Worm (Caenorhabditis elegans): ENCODE results near the gene rps-27.

The rps-27 gene

DNA sequence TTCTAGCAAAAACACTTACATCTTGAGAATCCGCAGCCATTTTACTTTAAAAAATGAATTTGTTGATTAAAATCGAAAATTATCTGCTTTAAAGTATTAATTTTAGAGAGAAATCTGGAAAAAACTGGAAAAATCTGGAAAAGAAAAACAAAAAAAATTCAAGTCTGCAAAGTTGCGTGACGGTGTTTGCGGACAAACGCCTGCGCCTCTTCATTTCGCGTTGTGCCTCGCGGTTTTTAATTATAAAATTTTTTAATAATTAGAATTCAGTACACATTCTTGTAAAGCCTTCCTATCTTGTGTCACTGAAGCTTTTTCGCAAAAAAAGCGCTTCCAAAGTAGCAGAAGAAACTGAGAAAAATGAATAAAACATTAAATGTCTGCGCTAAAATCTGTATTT is 22.7 kb upstream of the rps-27 start, which contains the start of gene W03F9.1:
Gene W03F9.1 (minus strand): TSS at position 109 of the 400 bp plus-strand sequence.
- no peak for TF ChIP-seq nhr-23 (tag; optimal IDR thresholded peaks at IDR 0.05)
- no peak for TF ChIP-seq nhr-11 (tag; optimal IDR thresholded peaks at IDR 0.05)
- no peak for TF ChIP-seq R02D3.7 (tag; optimal IDR thresholded peaks at IDR 0.05)
- no peak for TF ChIP-seq lin-39 (tag; optimal IDR thresholded peaks at IDR 0.05)
- peak; percentile 69 for TF ChIP-seq sem-4 (tag; optimal IDR thresholded peaks at IDR 0.05)
- no peak for TF ChIP-seq zag-1 (tag; optimal IDR thresholded peaks at IDR 0.05)
- TF ChIP-seq ceh-82 (tag; optimal IDR thresholded peaks at IDR 0.05): no peak
- no peak for TF ChIP-seq blmp-1 (tag; optimal IDR thresholded peaks at IDR 0.05; ENCODE audit: insufficient read depth)
- TF ChIP-seq nhr-6 (tag; optimal IDR thresholded peaks at IDR 0.05): no peak
- no peak for TF ChIP-seq ama-1 (optimal IDR thresholded peaks at IDR 0.05)
- no peak for TF ChIP-seq nhr-129 (tag; optimal IDR thresholded peaks at IDR 0.05)
- peak; percentile 50 for TF ChIP-seq F13H6.1 (tag; optimal IDR thresholded peaks at IDR 0.05)
- peak; percentile 12 for TF ChIP-seq egl-27 (tag; optimal IDR thresholded peaks at IDR 0.05)
- TF ChIP-seq snpc-4 (tag; optimal IDR thresholded peaks at IDR 0.05): peak; percentile 26
- peak; percentile 40 to 81 for TF ChIP-seq lsy-2 (tag; optimal IDR thresholded peaks at IDR 0.05)
- TF ChIP-seq gmeb-1 (tag; optimal IDR thresholded peaks at IDR 0.05): peak; percentile 79
- TF ChIP-seq unc-62 (GFP tag; optimal IDR thresholded peaks at IDR 0.05): no peak
- peak; percentile 12 for TF ChIP-seq nhr-21 (tag; optimal IDR thresholded peaks at IDR 0.05)
- TF ChIP-seq ztf-4 (tag; optimal IDR thresholded peaks at IDR 0.05): no peak
- TF ChIP-seq C34F6.9 (tag; optimal IDR thresholded peaks at IDR 0.05): peak; percentile 89
- peak; percentile 68 for TF ChIP-seq sma-3 (GFP tag; optimal IDR thresholded peaks at IDR 0.05)
- TF ChIP-seq skn-1 (tag; optimal IDR thresholded peaks at IDR 0.05): no peak
- no peak for TF ChIP-seq Y55F3AM.14 (GFP tag; optimal IDR thresholded peaks at IDR 0.05)
- TF ChIP-seq alr-1 (tag; optimal IDR thresholded peaks at IDR 0.05): peak; percentile 50
- no peak for TF ChIP-seq mdl-1 (tag; optimal IDR thresholded peaks at IDR 0.05)
- TF ChIP-seq crh-2 (tag; optimal IDR thresholded peaks at IDR 0.05): peak; percentile 71
- TF ChIP-seq nhr-25 (tag; optimal IDR thresholded peaks at IDR 0.05): peak; percentile 59
- no peak for TF ChIP-seq ceh-16 (tag; optimal IDR thresholded peaks at IDR 0.05)
- TF ChIP-seq aly-2 (tag; optimal IDR thresholded peaks at IDR 0.05): no peak
- no peak for TF ChIP-seq nhr-237 (tag; optimal IDR thresholded peaks at IDR 0.05)
- TF ChIP-seq nhr-10 (tag; optimal IDR thresholded peaks at IDR 0.05): no peak
- TF ChIP-seq nhr-77 (tag; optimal IDR thresholded peaks at IDR 0.05): no peak
- TF ChIP-seq unc-39 (tag; optimal IDR thresholded peaks at IDR 0.05): no peak
- TF ChIP-seq unc-55 (GFP tag; optimal IDR thresholded peaks at IDR 0.05): peak; percentile 88
- TF ChIP-seq elt-1 (tag; optimal IDR thresholded peaks at IDR 0.05): no peak
- peak; percentile 53 for TF ChIP-seq lin-11 (tag; optimal IDR thresholded peaks at IDR 0.05)
- TF ChIP-seq sma-9 (GFP tag; optimal IDR thresholded peaks at IDR 0.05): no peak
- no peak for TF ChIP-seq sma-9 (tag; optimal IDR thresholded peaks at IDR 0.05)
- TF ChIP-seq mbf-1 (tag; optimal IDR thresholded peaks at IDR 0.05): no peak
- peak; percentile 1 for TF ChIP-seq mab-5 (tag; optimal IDR thresholded peaks at IDR 0.05)
- TF ChIP-seq ztf-1 (GFP tag; conservative IDR thresholded peaks at IDR 0.05): no peak
- TF ChIP-seq lin-13 (GFP tag; optimal IDR thresholded peaks at IDR 0.05): peak; percentile 51
- no peak for TF ChIP-seq ztf-11 (tag; optimal IDR thresholded peaks at IDR 0.05)
- peak; percentile 18 for TF ChIP-seq fos-1 (tag; optimal IDR thresholded peaks at IDR 0.05)
- no peak for TF ChIP-seq elt-3 (tag; optimal IDR thresholded peaks at IDR 0.05)
- no peak for TF ChIP-seq peb-1 (tag; optimal IDR thresholded peaks at IDR 0.05)
- no peak for TF ChIP-seq nhr-12 (tag; optimal IDR thresholded peaks at IDR 0.05)
- no peak for TF ChIP-seq dmd-4 (tag; optimal IDR thresholded peaks at IDR 0.05)
- TF ChIP-seq ZK546.5 (tag; optimal IDR thresholded peaks at IDR 0.05): no peak

Measured in whole organism, L2 larva.